Worm (Caenorhabditis elegans) whole organism, L1 larva: ENCODE measurements around the gene K04C2.8.

Experiments
- C16A3.4 ChIP-seq: fragments of 150-350 bp; optimal IDR thresholded peaks from 2 replicates; lab custom pipeline; 2014; ENCODE audit warnings: missing biosample characterization, missing genetic modification characterization
- C34B4.2 ChIP-seq: sonication (generic microtip); optimal IDR thresholded peaks from 2 replicates; lab custom pipeline; 2017; ENCODE audit warnings: mild to moderate bottlenecking, missing genetic modification characterization, missing compliant biosample characterization
- F16B12.6 ChIP-seq: fragments of 150-350 bp; optimal IDR thresholded peaks from 2 replicates; lab custom pipeline; 2014; ENCODE audit warnings: missing biosample characterization, missing genetic modification characterization
- Y116A8C.19 ChIP-seq: sonication (generic microtip); optimal IDR thresholded peaks from 2 replicates; lab custom pipeline; 2016; ENCODE audit warnings: missing compliant biosample characterization, missing genetic modification characterization, borderline replicate concordance
- aha-1 ChIP-seq: fragments of 150-350 bp; optimal IDR thresholded peaks from 2 replicates; lab custom pipeline; 2014; ENCODE audit warnings: missing biosample characterization, missing genetic modification characterization
- ama-1 ChIP-seq: fragments of 150-350 bp; optimal IDR thresholded peaks from 2 replicates; lab custom pipeline; 2014
- blmp-1 ChIP-seq: fragments of 150-350 bp; optimal IDR thresholded peaks from 2 replicates; lab custom pipeline; 2014; ENCODE audit warnings: missing biosample characterization, missing genetic modification characterization
- ceh-82 ChIP-seq, 3 experiments: fragments of 150-350 bp in 1 of 3; sonication (generic microtip) in 2 of 3; optimal IDR thresholded peaks; 2 replicates each; lab custom pipeline; 2014 to 2017; ENCODE audit warnings: missing biosample characterization in 3 of 3, missing genetic modification characterization in 3 of 3
- ceh-90 ChIP-seq: sonication (generic microtip); optimal IDR thresholded peaks from 2 replicates; lab custom pipeline; 2016; ENCODE audit warnings: missing genetic modification characterization, missing compliant biosample characterization
- ces-1 ChIP-seq: fragments of 150-350 bp; optimal IDR thresholded peaks from 2 replicates; lab custom pipeline; 2014; ENCODE audit warnings: missing biosample characterization, missing genetic modification reagents, missing genetic modification characterization
- dsc-1 ChIP-seq: sonication (generic microtip); optimal IDR thresholded peaks from 2 replicates; lab custom pipeline; 2016; ENCODE audit warnings: mild to moderate bottlenecking, missing genetic modification characterization, missing compliant biosample characterization
- efl-1 ChIP-seq, 4 experiments: fragments of 150-350 bp; optimal IDR thresholded peaks in 3 of 4; peaks in 1 of 4; 1 replicate in 1 of 4; 2 replicates in 3 of 4; lab custom pipeline; 2014; ENCODE audit warnings: missing biosample characterization in 2 of 4, missing genetic modification characterization in 2 of 4, missing genetic modification reagents in 2 of 4
- efl-3 ChIP-seq: fragments of 200-800 bp; sonication (Bioruptor generic); optimal IDR thresholded peaks from 2 replicates; lab custom pipeline; 2018; ENCODE audit warnings: mild to moderate bottlenecking, missing genetic modification characterization, missing compliant biosample characterization
- egl-27 ChIP-seq, 2 experiments: fragments of 150-350 bp in 1 of 2; sonication (generic microtip); optimal IDR thresholded peaks; 3 replicates each; lab custom pipeline; 2017 to 2018; ENCODE audit warnings: missing biosample characterization in 2 of 2, missing genetic modification characterization in 2 of 2, missing genetic modification reagents in 2 of 2
- elt-2 ChIP-seq: sonication (generic microtip); optimal IDR thresholded peaks from 2 replicates; lab custom pipeline; 2016; ENCODE audit warnings: missing genetic modification characterization, mild to moderate bottlenecking, inconsistent platforms, missing compliant biosample characterization, missing genetic modification reagents
- elt-3 ChIP-seq, 6 experiments: fragments of 150-350 bp in 1 of 6; sonication (generic microtip); optimal IDR thresholded peaks; 2 replicates each; lab custom pipeline; 2017 to 2018; ENCODE audit warnings: missing biosample characterization in 6 of 6, missing genetic modification characterization in 6 of 6, inconsistent platforms in 1 of 6
- fkh-10 ChIP-seq: sonication (generic microtip); optimal IDR thresholded peaks from 2 replicates; lab custom pipeline; 2017; ENCODE audit warnings: missing biosample characterization, missing genetic modification reagents, missing genetic modification characterization
- fkh-4 ChIP-seq: sonication (generic microtip); optimal IDR thresholded peaks from 2 replicates; lab custom pipeline; 2016; ENCODE audit warnings: missing compliant biosample characterization, missing genetic modification characterization, borderline replicate concordance
- fkh-8 ChIP-seq: sonication (generic microtip); optimal IDR thresholded peaks from 2 replicates; lab custom pipeline; 2016; ENCODE audit warnings: mild to moderate bottlenecking, missing genetic modification characterization, missing compliant biosample characterization
- grh-1 ChIP-seq: fragments of 200-800 bp; sonication (Bioruptor generic); IDR thresholded peaks from 2 replicates; pipeline ENCODE4 v1.3.6; 2022; ENCODE audit warnings: missing genetic modification reagents, missing genetic modification characterization, missing compliant biosample characterization
- lin-13 ChIP-seq: fragments of 150-350 bp; optimal IDR thresholded peaks from 2 replicates; lab custom pipeline; 2014; ENCODE audit warnings: missing biosample characterization, missing genetic modification reagents, missing genetic modification characterization
- lin-14 ChIP-seq: fragments of 200-800 bp; sonication (Bioruptor generic); optimal IDR thresholded peaks from 2 replicates; lab custom pipeline; 2018; ENCODE audit warnings: mild to moderate bottlenecking, missing genetic modification characterization, moderate library complexity, missing compliant biosample characterization
- lin-15B ChIP-seq: fragments of 150-350 bp; sonication (generic microtip); optimal IDR thresholded peaks from 3 replicates; lab custom pipeline; 2014; ENCODE audit warnings: missing biosample characterization, missing genetic modification characterization
- lin-35 ChIP-seq, 2 experiments: fragments of 150-350 bp; optimal IDR thresholded peaks; 2 replicates each; lab custom pipeline; 2014; ENCODE audit warnings: missing biosample characterization in 2 of 2, missing genetic modification characterization in 2 of 2, missing genetic modification reagents in 2 of 2
- lin-39 ChIP-seq: fragments of 150-350 bp; optimal IDR thresholded peaks from 2 replicates; lab custom pipeline; 2014; ENCODE audit warnings: missing biosample characterization, missing genetic modification reagents, missing genetic modification characterization
- lsy-2 ChIP-seq, 2 experiments: fragments of 150-350 bp; optimal IDR thresholded peaks; 2 replicates each; lab custom pipeline; 2014; ENCODE audit warnings: missing biosample characterization in 2 of 2, missing genetic modification characterization in 2 of 2
- mab-9 ChIP-seq: fragments of 200-800 bp; sonication (Bioruptor generic); IDR thresholded peaks from 2 replicates; pipeline ENCODE4 v1.3.6; 2022; ENCODE audit warnings: missing genetic modification reagents, missing genetic modification characterization, missing compliant biosample characterization
- mdl-1 ChIP-seq, 2 experiments: fragments of 150-350 bp; optimal IDR thresholded peaks; 2 replicates each; lab custom pipeline; 2014 to 2017; ENCODE audit warnings: missing biosample characterization in 2 of 2, missing genetic modification characterization in 2 of 2, inconsistent platforms in 1 of 2
- mef-2 ChIP-seq: fragments of 150-350 bp; optimal IDR thresholded peaks from 2 replicates; lab custom pipeline; 2014; ENCODE audit warnings: missing biosample characterization, missing genetic modification characterization
- mep-1 ChIP-seq: fragments of 150-350 bp; optimal IDR thresholded peaks from 2 replicates; lab custom pipeline; 2014; ENCODE audit warnings: missing biosample characterization, missing genetic modification characterization
- nhr-12 ChIP-seq: sonication (generic microtip); optimal IDR thresholded peaks from 2 replicates; lab custom pipeline; 2017; ENCODE audit warnings: missing biosample characterization, missing genetic modification characterization
- nhr-20 ChIP-seq: sonication (generic microtip); optimal IDR thresholded peaks from 2 replicates; lab custom pipeline; 2016; ENCODE audit warnings: mild to moderate bottlenecking, missing genetic modification characterization, missing compliant biosample characterization
- nhr-28 ChIP-seq: fragments of 150-350 bp; optimal IDR thresholded peaks from 2 replicates; lab custom pipeline; 2014; ENCODE audit warnings: missing biosample characterization, missing genetic modification characterization
- nhr-47 ChIP-seq: sonication (generic microtip); optimal IDR thresholded peaks from 2 replicates; lab custom pipeline; 2016; ENCODE audit warnings: mild to moderate bottlenecking, missing genetic modification characterization, moderate library complexity, missing compliant biosample characterization
- nhr-71 ChIP-seq: sonication (generic microtip); optimal IDR thresholded peaks from 2 replicates; lab custom pipeline; 2016; ENCODE audit warnings: mild to moderate bottlenecking, missing genetic modification characterization, moderate library complexity, missing compliant biosample characterization
- nhr-76 ChIP-seq: sonication (generic microtip); optimal IDR thresholded peaks from 2 replicates; lab custom pipeline; 2017; ENCODE audit warnings: missing biosample characterization, missing genetic modification characterization
- nhr-85 ChIP-seq: sonication (generic microtip); peaks from one replicate; lab custom pipeline; 2016; ENCODE audit warnings: missing genetic modification characterization, inconsistent platforms, missing compliant biosample characterization
- nhr-90 ChIP-seq: sonication (generic microtip); optimal IDR thresholded peaks from 2 replicates; lab custom pipeline; 2016; ENCODE audit warnings: mild to moderate bottlenecking, missing genetic modification characterization, missing compliant biosample characterization; ENCODE audit not compliant: poor library complexity
- pag-3 ChIP-seq: sonication (generic microtip); optimal IDR thresholded peaks from 2 replicates; lab custom pipeline; 2017; ENCODE audit warnings: missing genetic modification characterization, mild to moderate bottlenecking, missing compliant biosample characterization, antibody characterized with exemption, borderline replicate concordance; ENCODE audit not compliant: insufficient read depth
- pqm-1 ChIP-seq: sonication (generic microtip); optimal IDR thresholded peaks from 3 replicates; lab custom pipeline; 2017; ENCODE audit warnings: missing biosample characterization, missing genetic modification characterization
- skn-1 ChIP-seq: fragments of 150-350 bp; optimal IDR thresholded peaks from 2 replicates; lab custom pipeline; 2014; ENCODE audit warnings: missing biosample characterization, missing genetic modification characterization
- snpc-4 ChIP-seq: fragments of 150-350 bp; optimal IDR thresholded peaks from 2 replicates; lab custom pipeline; 2014; ENCODE audit warnings: missing biosample characterization, missing genetic modification characterization
- snu-23 ChIP-seq: sonication (generic microtip); optimal IDR thresholded peaks from 2 replicates; lab custom pipeline; 2016; ENCODE audit warnings: missing genetic modification characterization, missing compliant biosample characterization
- tbx-2 ChIP-seq: sonication (generic microtip); optimal IDR thresholded peaks from 2 replicates; lab custom pipeline; 2016; ENCODE audit warnings: missing genetic modification characterization, missing compliant biosample characterization
- tlp-1 ChIP-seq: fragments of 150-350 bp; optimal IDR thresholded peaks from 2 replicates; lab custom pipeline; 2014; ENCODE audit warnings: missing biosample characterization, missing genetic modification characterization
- unc-62 ChIP-seq: fragments of 150-350 bp; optimal IDR thresholded peaks from 2 replicates; lab custom pipeline; 2014; ENCODE audit warnings: missing biosample characterization, missing genetic modification reagents, missing genetic modification characterization
- unc-86 ChIP-seq: sonication (generic microtip); optimal IDR thresholded peaks from 2 replicates; lab custom pipeline; 2016; ENCODE audit warnings: missing genetic modification characterization, missing compliant biosample characterization
- unc-98 ChIP-seq: fragments of 200-800 bp; sonication (Bioruptor generic); IDR thresholded peaks from 2 replicates; pipeline ENCODE4 v1.3.6; 2022; ENCODE audit warnings: missing genetic modification characterization, missing compliant biosample characterization
- zag-1 ChIP-seq: fragments of 150-350 bp; optimal IDR thresholded peaks from 2 replicates; lab custom pipeline; 2014; ENCODE audit warnings: missing biosample characterization, missing genetic modification characterization
- zip-4 ChIP-seq: fragments of 200-800 bp; sonication (Bioruptor generic); optimal IDR thresholded peaks from 2 replicates; lab custom pipeline; 2018; ENCODE audit warnings: mild to moderate bottlenecking, missing genetic modification characterization, moderate library complexity, missing compliant biosample characterization
- ztf-4 ChIP-seq: fragments of 150-350 bp; optimal IDR thresholded peaks from 2 replicates; lab custom pipeline; 2014; ENCODE audit warnings: missing biosample characterization, missing genetic modification characterization

The K04C2.8 gene

DNA sequence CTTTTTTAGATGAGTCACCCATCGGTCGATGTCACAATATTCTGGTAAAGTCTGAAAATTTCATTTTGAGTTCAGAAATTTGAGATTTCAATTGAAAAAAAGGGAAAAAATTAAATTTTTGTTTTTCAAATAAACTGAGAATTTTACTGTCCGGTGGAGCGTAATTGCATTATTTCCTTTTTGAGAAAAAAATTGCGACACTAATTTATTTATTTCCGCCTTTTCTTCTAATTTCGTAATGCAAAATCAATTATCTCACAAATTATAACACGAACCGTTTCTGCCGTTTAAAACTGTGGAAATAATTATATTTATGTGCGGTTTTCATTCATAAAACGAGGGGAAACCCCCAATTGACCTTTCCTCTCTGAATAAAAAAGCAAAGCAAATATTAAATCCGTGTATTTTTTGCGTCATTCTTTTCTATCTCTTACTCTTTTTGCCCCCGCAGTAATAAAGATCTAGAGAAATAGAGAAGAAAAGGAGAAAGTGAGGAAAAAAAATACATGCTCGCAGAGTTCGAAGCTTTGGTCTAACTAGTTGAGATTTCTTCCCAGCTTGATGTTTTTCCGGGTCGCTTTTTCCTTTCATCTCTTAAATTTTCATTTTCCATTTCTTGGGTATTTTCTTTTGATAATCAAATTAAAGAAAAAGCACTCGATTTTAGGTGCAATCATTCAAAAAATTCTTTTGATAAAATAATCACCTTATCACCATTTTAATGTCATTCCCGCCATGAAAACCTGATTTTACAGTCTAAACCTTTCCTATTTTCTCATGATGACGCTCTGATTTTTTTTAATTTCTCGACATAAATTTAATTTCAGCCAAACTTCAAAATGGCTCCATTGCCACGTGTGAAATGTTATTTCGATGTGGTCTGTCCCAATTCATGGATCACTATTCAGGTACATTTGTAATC, 33.2 kb downstream of the K04C2.8 start, which contains the start of the genes brc-2 and T07E3.3:
TSS of gene brc-2 (minus strand) at position 51 of the 922 bp plus-strand sequence.
TSS of gene T07E3.3 (plus strand) at position 822 of the 922 bp plus-strand sequence.
- TF ChIP-seq lin-35 (GFP tag; optimal IDR thresholded peaks at IDR 0.05; lab: Kevin White, UChicago): peak in 1 of 2 experiments; percentile 17
- TF ChIP-seq zip-4 (GFP tag; lab: Kevin White, UChicago): no peak
- TF ChIP-seq nhr-90 (tag; lab: Kevin White, UChicago): no peak
- TF ChIP-seq fkh-10 (GFP tag; lab: Kevin White, UChicago): no peak
- peak; percentile 27 for TF ChIP-seq blmp-1
- no peak for TF ChIP-seq C16A3.4 (tag; lab: Kevin White, UChicago)
- no peak for TF ChIP-seq nhr-12 (tag; lab: Kevin White, UChicago)
- peak; percentile 31 for TF ChIP-seq dsc-1
- no peak for TF ChIP-seq lin-15B (tag; lab: Kevin White, UChicago)
- no peak for TF ChIP-seq F16B12.6 (tag; lab: Kevin White, UChicago)
- TF ChIP-seq pag-3: no peak
- peak; percentile 1 for TF ChIP-seq nhr-47 (tag; lab: Kevin White, UChicago)
- TF ChIP-seq C34B4.2 (tag; lab: Kevin White, UChicago): no peak
- TF ChIP-seq fkh-8: no peak
- TF ChIP-seq lin-39 (tag; lab: Kevin White, UChicago): no peak
- TF ChIP-seq fkh-4 (tag; lab: Kevin White, UChicago): no peak
- no peak for TF ChIP-seq mep-1 (tag; lab: Kevin White, UChicago)
- TF ChIP-seq ama-1: no peak
- TF ChIP-seq aha-1: no peak
- no peak for TF ChIP-seq ceh-90 (tag; lab: Kevin White, UChicago)
- TF ChIP-seq efl-1 (optimal IDR thresholded peaks at IDR 0.05; lab: Kevin White, UChicago): peak in 1 of 2 experiments; percentile 13
- TF ChIP-seq efl-1 (GFP tag; optimal IDR thresholded peaks at IDR 0.05 in 1 of 2; lab: Kevin White, UChicago): no peak
- TF ChIP-seq lin-14: peak; percentile 66
- TF ChIP-seq tlp-1 (tag; lab: Kevin White, UChicago): no peak
- no peak for TF ChIP-seq nhr-28 (tag; lab: Kevin White, UChicago)
- no peak for TF ChIP-seq unc-62
- TF ChIP-seq elt-2 (tag; lab: Kevin White, UChicago): peak; percentile 19
- peak; percentile 1 for TF ChIP-seq snu-23 (GFP tag; lab: Kevin White, UChicago)
- TF ChIP-seq pqm-1 (tag; lab: Kevin White, UChicago): no peak
- no peak for TF ChIP-seq ztf-4 (tag; lab: Kevin White, UChicago)
- TF ChIP-seq elt-3 (tag; optimal IDR thresholded peaks at IDR 0.05; lab: Kevin White, UChicago): no peak
- no peak for TF ChIP-seq grh-1
- no peak for TF ChIP-seq mef-2 (tag; lab: Kevin White, UChicago)
- TF ChIP-seq nhr-76 (tag; lab: Kevin White, UChicago): no peak
- no peak for TF ChIP-seq ces-1 (GFP tag; lab: Kevin White, UChicago)
- TF ChIP-seq Y116A8C.19 (tag; lab: Kevin White, UChicago): no peak
- peak in 1 of 3 experiments; percentile 9 for TF ChIP-seq ceh-82 (tag; optimal IDR thresholded peaks at IDR 0.05; lab: Kevin White, UChicago)
- peak; percentile 43 for TF ChIP-seq nhr-85 (tag; lab: Kevin White, UChicago)
- TF ChIP-seq mab-9 (GFP tag; lab: Robert Waterston, UW): no peak
- TF ChIP-seq lin-13 (GFP tag; lab: Kevin White, UChicago): no peak
- TF ChIP-seq unc-86 (tag; lab: Kevin White, UChicago): no peak
- peak in 1 of 2 experiments; percentile 54 for TF ChIP-seq lsy-2 (tag; optimal IDR thresholded peaks at IDR 0.05; lab: Kevin White, UChicago)
- no peak for TF ChIP-seq nhr-20 (tag; lab: Kevin White, UChicago)
- TF ChIP-seq skn-1 (tag; lab: Kevin White, UChicago): no peak
- no peak for TF ChIP-seq zag-1 (tag; lab: Kevin White, UChicago)
- no peak for TF ChIP-seq mdl-1 (tag; optimal IDR thresholded peaks at IDR 0.05; lab: Kevin White, UChicago)
- TF ChIP-seq egl-27 (tag; optimal IDR thresholded peaks at IDR 0.05; lab: Kevin White, UChicago): no peak
- no peak for TF ChIP-seq snpc-4 (tag; lab: Kevin White, UChicago)
- TF ChIP-seq tbx-2 (tag; lab: Kevin White, UChicago): peak; percentile 3
- no peak for TF ChIP-seq efl-3 (GFP tag; lab: Kevin White, UChicago)
- TF ChIP-seq nhr-71 (tag; lab: Kevin White, UChicago): peak; percentile 5
- no peak for TF ChIP-seq unc-98 (GFP tag; lab: Robert Waterston, UW)
